Worm (Caenorhabditis elegans): ENCODE data around the gene lag-2.

The lag-2 gene

ce11 chrV:3188043-3188442, at the start of gene lag-2:
TSS of gene lag-2 (plus strand) at chrV:3188343.
- TF ChIP-seq unc-62 (GFP tag; optimal IDR thresholded peaks at IDR 0.05), result no peak

DNA sequence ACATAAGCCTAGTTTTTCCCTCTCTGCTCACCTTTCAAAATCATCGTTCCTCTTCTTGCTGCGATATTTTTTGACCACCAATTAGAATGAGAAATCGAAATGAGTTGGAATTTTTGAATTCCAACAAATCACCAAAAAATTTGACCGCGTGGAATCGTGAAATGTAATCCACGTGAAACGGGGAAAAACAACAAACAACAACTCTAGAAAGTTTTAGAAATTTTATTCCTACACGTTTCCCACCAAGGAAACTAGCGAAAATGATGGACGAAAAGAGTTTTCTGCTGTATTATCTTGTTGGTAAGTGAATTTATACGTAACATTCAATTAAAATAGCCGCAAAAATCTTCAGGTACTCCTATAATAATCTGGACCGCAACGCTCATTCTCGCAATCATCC, 49.7 kb upstream of the lag-2 start, which contains the start of the genes irld-3 and F02C9.1:
irld-3 (minus strand) TSS at position 101 of the 400 bp plus-strand sequence.
F02C9.1 (plus strand) TSS at position 216 of the 400 bp plus-strand sequence.
- TF ChIP-seq unc-62 (GFP tag; optimal IDR thresholded peaks at IDR 0.05), result no peak

DNA sequence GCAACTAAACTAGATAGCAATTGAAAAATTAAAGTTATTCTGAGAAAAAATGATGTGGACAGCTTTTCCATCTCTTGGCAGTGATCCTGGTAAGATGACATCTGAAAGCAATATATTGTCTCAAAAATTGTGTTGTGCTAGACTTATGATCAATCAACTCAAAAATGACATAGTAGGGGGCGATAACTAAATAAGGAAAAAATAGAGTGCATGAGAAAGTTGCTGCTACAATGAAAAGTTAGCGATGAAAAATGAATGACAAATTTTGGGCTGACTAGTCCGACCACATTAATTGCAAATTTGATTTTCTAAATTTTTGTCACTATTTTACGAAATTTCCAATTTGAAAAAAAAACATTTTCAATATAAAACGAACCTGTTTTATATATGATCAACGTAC, 47.0 kb upstream of the lag-2 start, which contains the start of gene srab-9:
srab-9 (minus strand) TSS at position 101 of the 400 bp plus-strand sequence.
- TF ChIP-seq unc-62 (GFP tag; optimal IDR thresholded peaks at IDR 0.05), result no peak

ce11 chrV:3144494-3144893, 43.6 kb upstream of the lag-2 start, which contains the start of gene srab-10:
TSS of gene srab-10 (minus strand) at chrV:3144594.
- TF ChIP-seq unc-62 (GFP tag; optimal IDR thresholded peaks at IDR 0.05), result no peak

DNA sequence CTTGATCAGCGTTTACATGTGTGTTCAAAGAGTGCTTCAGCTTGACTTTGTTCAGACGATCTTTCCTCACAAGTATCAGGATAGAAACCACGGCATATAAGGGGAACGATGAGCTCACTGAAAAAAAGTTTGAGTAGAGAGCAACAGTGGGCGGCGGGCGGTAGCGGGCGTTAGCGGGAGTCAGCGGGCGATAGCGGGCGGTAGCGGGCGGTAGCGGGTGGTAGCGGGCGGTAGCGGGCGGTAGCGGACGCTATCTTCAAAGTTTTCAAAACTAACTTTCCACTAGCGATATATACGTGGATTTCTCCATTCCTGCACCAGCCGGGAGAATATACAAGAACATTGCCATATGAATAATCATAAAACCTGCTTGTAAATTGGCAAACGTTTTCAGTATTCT, 42.9 kb upstream of the lag-2 start:
- TF ChIP-seq unc-62 (GFP tag; optimal IDR thresholded peaks at IDR 0.05), result no peak

- no peak for TF ChIP-seq unc-62 (GFP tag; optimal IDR thresholded peaks at IDR 0.05)
Observed at ce11 chrV:3146932-3147331, 41.2 kb upstream of the lag-2 start, which contains the start of gene srab-11. TSS of gene srab-11 (minus strand) at chrV:3147032.

DNA sequence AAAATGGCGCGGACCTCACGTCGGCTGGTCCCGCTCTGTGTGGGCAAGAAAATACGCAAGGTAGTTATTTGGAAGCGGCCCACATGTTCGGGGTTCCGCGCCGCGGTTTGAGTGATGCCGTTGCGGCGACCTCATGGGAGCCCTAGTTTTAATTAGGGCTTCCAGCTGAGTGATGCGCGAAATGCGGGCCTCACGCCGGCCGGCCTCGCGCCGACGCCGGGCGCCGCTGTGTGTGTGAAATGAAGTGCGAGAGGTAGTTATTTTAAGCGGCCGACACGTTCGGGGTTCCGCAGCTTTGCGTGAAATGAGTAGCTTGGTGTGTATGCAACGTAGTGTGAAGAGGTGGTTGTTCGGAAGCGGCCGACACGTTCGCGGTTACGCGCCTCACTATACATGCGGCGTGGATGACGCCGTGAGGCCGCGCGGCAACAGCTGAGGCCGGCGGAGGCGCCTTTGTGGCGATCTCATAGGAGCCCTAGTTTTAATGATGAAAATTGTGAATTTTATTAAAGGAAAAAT, 38.2 kb upstream of the lag-2 start:
- TF ChIP-seq unc-62 (GFP tag; optimal IDR thresholded peaks at IDR 0.05), result no peak

ce11 chrV:3151862-3152261, 36.3 kb upstream of the lag-2 start, which contains the start of gene srab-6:
TSS of gene srab-6 (minus strand) at chrV:3151962.
- no peak for TF ChIP-seq unc-62 (GFP tag; optimal IDR thresholded peaks at IDR 0.05)

DNA sequence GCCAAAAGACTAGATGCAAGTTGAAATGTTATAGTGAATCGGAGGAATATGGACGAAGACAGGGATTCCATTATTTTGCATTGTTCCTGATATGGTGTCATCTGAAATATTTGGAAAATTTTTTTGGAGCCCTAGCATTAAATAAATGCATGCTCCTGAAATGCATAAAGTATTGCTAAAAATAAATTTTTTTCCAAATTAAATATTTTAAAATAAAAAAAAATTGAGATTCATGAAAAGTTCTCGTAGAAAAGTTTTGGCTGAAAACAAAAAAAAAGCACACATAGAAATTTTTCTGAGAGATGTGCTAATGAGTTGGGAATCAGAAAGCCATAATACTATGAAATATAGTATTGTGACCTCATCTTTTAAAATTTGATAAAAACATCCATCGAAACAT, 33.1 kb upstream of the lag-2 start, which contains the start of gene srab-7:
srab-7 (minus strand) TSS at position 101 of the 400 bp plus-strand sequence.
- no peak for TF ChIP-seq unc-62 (GFP tag; optimal IDR thresholded peaks at IDR 0.05)

ce11 chrV:3156786-3157185, 31.4 kb upstream of the lag-2 start, which contains the start of gene exh-1:
TSS of gene exh-1 (plus strand) at chrV:3157086.
- no peak for TF ChIP-seq unc-62 (GFP tag; optimal IDR thresholded peaks at IDR 0.05)

DNA sequence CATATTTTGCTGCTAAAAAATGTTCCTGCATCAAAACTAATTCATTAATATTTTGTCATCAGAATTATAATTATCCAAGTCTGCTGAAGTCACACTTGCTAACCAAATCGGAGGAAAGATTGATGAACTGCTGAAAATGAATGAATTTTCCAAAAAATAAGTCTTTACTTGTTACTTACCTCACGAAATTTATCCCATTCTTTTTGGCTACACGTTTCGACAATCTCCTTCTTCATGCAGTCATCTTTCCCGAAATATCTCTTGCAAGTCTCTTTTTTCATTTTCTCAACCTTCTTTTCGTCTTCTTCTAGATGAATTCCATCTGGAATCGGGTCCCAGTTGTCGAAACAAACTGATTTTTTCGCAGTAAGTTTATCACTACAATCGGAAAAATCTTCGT, 29.8 kb upstream of the lag-2 start:
- TF ChIP-seq unc-62 (GFP tag; optimal IDR thresholded peaks at IDR 0.05), result no peak

ce11 chrV:3159252-3159651, 28.9 kb upstream of the lag-2 start, which contains the start of gene C36C5.12:
TSS of gene C36C5.12 (minus strand) at chrV:3159352.
- TF ChIP-seq unc-62 (GFP tag; optimal IDR thresholded peaks at IDR 0.05), result no peak

ce11 chrV:3162299-3162698, 25.8 kb upstream of the lag-2 start:
- TF ChIP-seq unc-62 (GFP tag; optimal IDR thresholded peaks at IDR 0.05), result no peak

- no peak for TF ChIP-seq unc-62 (GFP tag; optimal IDR thresholded peaks at IDR 0.05)
Observed at ce11 chrV:3163143-3163542, 25.0 kb upstream of the lag-2 start.

DNA sequence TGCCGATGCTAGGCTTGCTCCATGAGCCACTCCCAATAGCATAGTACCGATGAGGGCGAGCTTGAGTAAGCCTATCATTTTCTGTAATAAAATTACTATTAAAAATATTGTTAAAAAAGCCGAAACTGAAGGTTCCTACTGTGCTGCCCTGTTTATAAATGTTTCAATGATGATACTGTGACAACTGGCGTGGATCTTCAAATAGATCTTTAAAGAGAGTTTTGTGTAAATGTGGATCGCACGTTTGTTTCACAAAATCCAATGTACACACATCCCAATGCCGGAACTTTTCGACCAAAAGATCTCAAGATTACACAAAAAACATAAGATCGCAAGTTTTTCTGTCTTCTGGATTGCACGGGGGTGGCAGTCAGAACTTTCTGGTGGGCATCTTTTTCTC, 22.7 kb upstream of the lag-2 start, which contains the start of gene C36C5.14:
C36C5.14 (minus strand) TSS at position 101 of the 400 bp plus-strand sequence.
- no peak for TF ChIP-seq unc-62 (GFP tag; optimal IDR thresholded peaks at IDR 0.05)

DNA sequence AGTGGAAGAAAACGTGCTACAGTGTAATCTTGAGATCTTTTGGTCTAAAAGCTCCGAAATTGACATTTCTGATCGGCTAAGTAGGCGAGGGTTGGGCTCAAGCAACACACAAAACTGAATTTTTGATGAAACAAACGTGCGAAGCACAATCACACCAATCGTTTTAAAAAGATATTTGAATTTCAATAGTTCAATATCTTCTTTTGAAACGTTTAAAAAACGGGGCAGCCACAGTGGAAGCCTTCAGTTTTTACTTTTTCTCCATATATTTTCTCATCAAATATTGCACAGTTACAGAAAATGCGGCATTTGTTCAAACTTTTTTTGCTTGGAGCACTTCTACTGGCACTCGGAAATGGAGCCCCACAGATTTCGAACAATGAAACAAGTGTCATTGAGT, 21.9 kb upstream of the lag-2 start, which contains the start of gene C36C5.4:
C36C5.4 (plus strand) TSS at position 301 of the 400 bp plus-strand sequence.
- no peak for TF ChIP-seq unc-62 (GFP tag; optimal IDR thresholded peaks at IDR 0.05)

DNA sequence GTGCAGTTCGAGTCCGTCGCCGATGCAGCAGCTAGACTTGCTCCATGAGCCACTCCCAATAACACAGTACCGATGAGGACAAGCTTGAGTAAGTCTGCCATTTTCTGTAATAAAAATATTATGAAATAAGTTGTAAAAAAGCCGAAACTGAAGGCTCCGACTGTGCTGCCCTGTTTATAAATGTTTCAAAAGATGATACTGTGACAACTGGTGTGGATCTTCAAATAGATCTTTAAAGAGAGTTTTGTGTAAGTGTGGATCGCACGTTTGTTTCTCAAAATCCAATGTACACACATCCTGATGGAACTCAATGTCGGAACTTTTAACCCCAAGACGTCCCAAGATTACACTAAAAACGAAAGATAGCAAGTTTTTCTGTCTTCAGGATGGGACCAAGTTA, 19.5 kb upstream of the lag-2 start, which contains the start of gene C36C5.15:
C36C5.15 (minus strand) TSS at position 101 of the 400 bp plus-strand sequence.
- no peak for TF ChIP-seq unc-62 (GFP tag; optimal IDR thresholded peaks at IDR 0.05)
